Worm (Caenorhabditis elegans): ENCODE results near the gene nmur-2.

Gene nmur-2

ce11 chrII:155904-156303, 31.1 kb upstream of the nmur-2 start, which contains the start of gene mrpl-28 (continued):
- peak; percentile 80; the same call in 1 of the 2 replicates for TF ChIP-seq pha-4 (GFP tag; IDR thresholded peaks at IDR 0.05)
- TF ChIP-seq pha-4 (tag; optimal IDR thresholded peaks at IDR 0.05): peak; percentile 97
- TF ChIP-seq Y105C5A.15 (GFP tag; IDR thresholded peaks at IDR 0.05): no peak
- no peak for TF ChIP-seq Y75B8A.6 (GFP tag; IDR thresholded peaks at IDR 0.05)
- TF ChIP-seq nhr-76 (tag; optimal IDR thresholded peaks at IDR 0.05): no peak
- TF ChIP-seq ceh-44 (GFP tag; IDR thresholded peaks at IDR 0.05): no peak
- TF ChIP-seq Y5F2A.4 (GFP tag; optimal IDR thresholded peaks at IDR 0.05): peak; percentile 9
- peak; percentile 60 for TF ChIP-seq jun-1 (tag; optimal IDR thresholded peaks at IDR 0.05)
- TF ChIP-seq aha-1 (tag): no peak
- peak; percentile 71 for TF ChIP-seq hmg-1.1 (GFP tag; IDR thresholded peaks at IDR 0.05)
- TF ChIP-seq duxl-1 (tag; optimal IDR thresholded peaks at IDR 0.05; ENCODE audit: poor library complexity): peak; percentile 87
- TF ChIP-seq arid-1 (GFP tag; conservative IDR thresholded peaks at IDR 0.05): peak; percentile 78
- peak; percentile 36 for TF ChIP-seq nhr-25 (tag; optimal IDR thresholded peaks at IDR 0.05; ENCODE audit: borderline replicate concordance, insufficient read depth)
- TF ChIP-seq lin-29 (GFP tag; IDR thresholded peaks at IDR 0.05): 0 out of 2 replicates have a peak, but pooled peaks have one; percentile 47
- no peak for TF ChIP-seq unc-39 (tag; optimal IDR thresholded peaks at IDR 0.05)
- TF ChIP-seq pqm-1 (tag; optimal IDR thresholded peaks at IDR 0.05): no peak
- TF ChIP-seq lin-1 (GFP tag; IDR thresholded peaks at IDR 0.05): no peak; the same call in 1 of the 2 replicates
- TF ChIP-seq daf-12 (tag; optimal IDR thresholded peaks at IDR 0.05): no peak
- 0 out of 2 replicates have a peak, but pooled peaks have one; percentile 49 for TF ChIP-seq madf-9 (GFP tag; conservative IDR thresholded peaks at IDR 0.05)

- TF ChIP-seq aha-1 (tag): peak; percentile 12
- no peak for TF ChIP-seq zfp-2 (tag; optimal IDR thresholded peaks at IDR 0.05)
Measured at ce11 chrII:152283-152682, 27.5 kb upstream of the nmur-2 start, which contains the start of gene T25D3.3. TSS of gene T25D3.3 (plus strand) at chrII:152583.

- TF ChIP-seq unc-62 (GFP tag; optimal IDR thresholded peaks at IDR 0.05 in 1 of 2) (peak in 1 of 2 experiments; percentile 95), unc-62 (tag; optimal IDR thresholded peaks at IDR 0.05) (no peak), lin-38 (GFP tag; IDR thresholded peaks at IDR 0.05) (no peak)
Measured at ce11 chrII:151495-151894, 26.7 kb upstream of the nmur-2 start.

- no peak for TF ChIP-seq php-3 (GFP tag; IDR thresholded peaks at IDR 0.05)
- no peak for TF ChIP-seq mxl-3 (GFP tag; optimal IDR thresholded peaks at IDR 0.05)
- TF ChIP-seq dmd-8 (GFP tag; IDR thresholded peaks at IDR 0.05): no peak
- TF ChIP-seq fos-1 (tag; optimal IDR thresholded peaks at IDR 0.05): no peak
- no peak for TF ChIP-seq saeg-2 (GFP tag; IDR thresholded peaks at IDR 0.05)
- TF ChIP-seq ama-1 (optimal IDR thresholded peaks at IDR 0.05): no peak
- no peak for TF ChIP-seq nhr-48 (tag; optimal IDR thresholded peaks at IDR 0.05)
- no peak for TF ChIP-seq ces-1 (GFP tag; optimal IDR thresholded peaks at IDR 0.05)
- no peak for TF ChIP-seq dmd-6 (GFP tag; IDR thresholded peaks at IDR 0.05)
- TF ChIP-seq tag-97 (GFP tag; IDR thresholded peaks at IDR 0.05): no peak
- TF ChIP-seq aha-1 (tag): peak; percentile 29
- TF ChIP-seq lin-1 (GFP tag; IDR thresholded peaks at IDR 0.05): no peak
- no peak for TF ChIP-seq T20F7.1 (GFP tag; optimal IDR thresholded peaks at IDR 0.05)
- TF ChIP-seq hif-1 (tag; optimal IDR thresholded peaks at IDR 0.05): peak in 1 of 2 experiments; percentile 43
Measured at ce11 chrII:146933-147332, 22.1 kb upstream of the nmur-2 start, which contains the start of gene T25D3.4. TSS of gene T25D3.4 (plus strand) at chrII:147233.

ce11 chrII:135166-135565, 10.4 kb upstream of the nmur-2 start, which contains the start of gene K10B4.1:
TSS of gene K10B4.1 (plus strand) at chrII:135466.
- TF ChIP-seq set-16 (GFP tag; IDR thresholded peaks at IDR 0.05) (no peak), T26A8.4 (GFP tag; IDR thresholded peaks at IDR 0.05) (no peak), pha-4 (GFP tag; IDR thresholded peaks at IDR 0.05) (no peak), pha-4 (tag; optimal IDR thresholded peaks at IDR 0.05) (no peak), dmd-6 (GFP tag; IDR thresholded peaks at IDR 0.05) (no peak), ceh-82 (tag; optimal IDR thresholded peaks at IDR 0.05) (no peak), duxl-1 (tag; optimal IDR thresholded peaks at IDR 0.05; ENCODE audit: poor library complexity) (no peak), madf-9 (GFP tag; conservative IDR thresholded peaks at IDR 0.05) (no peak), zip-11 (GFP tag; IDR thresholded peaks at IDR 0.05) (no peak), skn-1 (tag; optimal IDR thresholded peaks at IDR 0.05) (no peak), unc-39 (tag; optimal IDR thresholded peaks at IDR 0.05) (no peak), daf-8 (GFP tag; IDR thresholded peaks at IDR 0.05) (no peak), F49E8.2 (tag; optimal IDR thresholded peaks at IDR 0.05; ENCODE audit: borderline replicate concordance) (no peak), mes-2 (tag; optimal IDR thresholded peaks at IDR 0.05; ENCODE audit: poor library complexity, severe bottlenecking) (no peak), Y48G9A.11 (GFP tag; IDR thresholded peaks at IDR 0.05) (no peak), ces-1 (GFP tag; optimal IDR thresholded peaks at IDR 0.05) (no peak)

Measured in whole organism, L4 larva.